Worm (Caenorhabditis elegans): Measurements from ENCODE around the gene rpn-13.

DNA sequence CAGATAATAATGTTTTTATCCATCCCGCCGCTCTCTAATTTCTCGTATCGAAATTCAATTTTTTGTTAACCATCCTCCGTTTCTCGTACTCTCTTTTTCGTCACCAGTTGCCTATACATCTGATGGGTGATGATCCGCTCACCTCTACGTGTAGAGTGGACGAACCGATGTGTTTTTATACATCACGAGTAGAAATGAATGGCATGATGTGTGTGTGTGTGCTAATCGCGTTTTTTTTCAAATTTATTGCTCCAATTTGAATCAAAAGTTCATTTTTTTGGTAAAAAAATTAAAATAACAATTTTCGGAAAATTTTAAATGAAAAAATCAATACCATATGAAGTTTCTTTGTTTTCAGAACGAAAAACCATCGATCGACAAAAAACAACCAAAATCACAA, 14.3 kb upstream of the rpn-13 start:
- TF ChIP-seq fkh-10 (GFP tag; optimal IDR thresholded peaks at IDR 0.05) (no peak), jun-1 (tag; optimal IDR thresholded peaks at IDR 0.05) (no peak), hmg-1.1 (GFP tag; IDR thresholded peaks at IDR 0.05) (no peak), unc-130 (GFP tag; optimal IDR thresholded peaks at IDR 0.05) (no peak), madf-5 (GFP tag; IDR thresholded peaks at IDR 0.05) (no peak), hlh-11 (tag; optimal IDR thresholded peaks at IDR 0.05) (no peak), hif-1 (tag; optimal IDR thresholded peaks at IDR 0.05) (no peak), Y5F2A.4 (GFP tag; optimal IDR thresholded peaks at IDR 0.05) (no peak)
